Fruit fly (Drosophila melanogaster) whole organism, prepupa: Measurements from ENCODE around the gene CG31207.

Experiments used
- CG10631 ChIP-seq: fragments of 200-800 bp; sonication (Bioruptor generic); optimal IDR thresholded peaks from 2 replicates; lab custom pipeline; 2016; ENCODE audit warnings: missing biosample characterization, missing genetic modification characterization
- CG10669 ChIP-seq: fragments of 200-800 bp; sonication (Bioruptor generic); optimal IDR thresholded peaks from 3 replicates; lab custom pipeline; 2018; ENCODE audit warnings: missing biosample characterization, mild to moderate bottlenecking, missing genetic modification characterization, moderate library complexity
- CG11762 ChIP-seq: fragments of 200-800 bp; sonication (Bioruptor generic); optimal IDR thresholded peaks from 3 replicates; lab custom pipeline; 2016; ENCODE audit warnings: missing biosample characterization, missing genetic modification characterization; ENCODE audit not compliant: insufficient read depth
- CG15336 ChIP-seq: fragments of 200-800 bp; sonication (Bioruptor generic); IDR thresholded peaks from 2 replicates; pipeline ENCODE4 v1.3.6; 2022; ENCODE audit warnings: missing biosample characterization, missing genetic modification characterization
- CG1621 ChIP-seq: fragments of 200-800 bp; sonication (Bioruptor generic); optimal IDR thresholded peaks from 3 replicates; lab custom pipeline; 2018; ENCODE audit warnings: missing biosample characterization, mild to moderate bottlenecking, missing genetic modification characterization
- CG16779 ChIP-seq: fragments of 200-800 bp; sonication (Bioruptor generic); optimal IDR thresholded peaks from 3 replicates; lab custom pipeline; 2017; ENCODE audit warnings: missing biosample characterization, mild to moderate bottlenecking, missing genetic modification characterization
- CG31627 ChIP-seq: fragments of 200-800 bp; sonication (Bioruptor generic); optimal IDR thresholded peaks from 3 replicates; lab custom pipeline; 2016; ENCODE audit warnings: missing biosample characterization, missing genetic modification characterization
- CG6163 ChIP-seq: fragments of 200-800 bp; sonication (Bioruptor generic); IDR thresholded peaks from 3 replicates; pipeline ENCODE4 v1.3.6; 2022; ENCODE audit warnings: missing biosample characterization, missing genetic modification characterization
- CG6276 ChIP-seq: fragments of 200-800 bp; sonication (Bioruptor generic); optimal IDR thresholded peaks from 2 replicates; lab custom pipeline; 2017; ENCODE audit warnings: missing biosample characterization, mild to moderate bottlenecking, missing genetic modification characterization
- CG6808 ChIP-seq: fragments of 200-800 bp; sonication (Bioruptor generic); optimal IDR thresholded peaks from 3 replicates; lab custom pipeline; 2017; ENCODE audit warnings: missing biosample characterization, missing genetic modification characterization, mild to moderate bottlenecking, moderate library complexity, missing genetic modification reagents
- CG8119 ChIP-seq: fragments of 200-800 bp; sonication (Bioruptor generic); IDR thresholded peaks from 3 replicates; pipeline ENCODE4 v1.3.6; 2022; ENCODE audit warnings: missing biosample characterization, missing genetic modification characterization
- CG9139 ChIP-seq: fragments of 200-800 bp; sonication (Bioruptor generic); optimal IDR thresholded peaks from 3 replicates; lab custom pipeline; 2017; ENCODE audit warnings: missing biosample characterization, mild to moderate bottlenecking, missing genetic modification characterization
- Eip75B ChIP-seq: fragments of 200-800 bp; sonication (Bioruptor generic); optimal IDR thresholded peaks from 3 replicates; lab custom pipeline; 2016; ENCODE audit warnings: missing biosample characterization, missing genetic modification characterization
- Eip78C ChIP-seq: fragments of 200-800 bp; sonication (Bioruptor generic); peaks from one replicate; lab custom pipeline; 2016; ENCODE audit warnings: missing biosample characterization, missing genetic modification characterization
- Eip93F ChIP-seq: fragments of 200-800 bp; sonication (Bioruptor generic); optimal IDR thresholded peaks from 2 replicates; lab custom pipeline; 2016; ENCODE audit warnings: missing biosample characterization, mild to moderate bottlenecking, missing genetic modification characterization
- Ets21C ChIP-seq: fragments of 200-800 bp; sonication (Bioruptor generic); optimal IDR thresholded peaks from 3 replicates; lab custom pipeline; 2016; ENCODE audit warnings: missing biosample characterization, missing genetic modification characterization
- Gug ChIP-seq: fragments of 200-800 bp; sonication (Bioruptor generic); IDR thresholded peaks from 2 replicates; pipeline ENCODE4 v1.3.6; 2022; ENCODE audit warnings: missing biosample characterization, missing genetic modification characterization
- Hr38 ChIP-seq: sonication (Bioruptor generic); optimal IDR thresholded peaks from 2 replicates; lab custom pipeline; 2016; ENCODE audit warnings: missing biosample characterization, missing genetic modification characterization
- Hr39 ChIP-seq: fragments of 200-800 bp; sonication (Bioruptor generic); optimal IDR thresholded peaks from 2 replicates; lab custom pipeline; 2016; ENCODE audit warnings: missing biosample characterization, missing genetic modification characterization
- Hr4 ChIP-seq: fragments of 200-800 bp; sonication (Bioruptor generic); optimal IDR thresholded peaks from 3 replicates; lab custom pipeline; 2016; ENCODE audit warnings: missing biosample characterization, missing genetic modification characterization
- Lpt ChIP-seq: fragments of 200-800 bp; sonication (Bioruptor generic); optimal IDR thresholded peaks from 3 replicates; lab custom pipeline; 2016; ENCODE audit warnings: missing biosample characterization, missing genetic modification characterization
- Met ChIP-seq: fragments of 200-800 bp; sonication (Bioruptor generic); optimal IDR thresholded peaks from 3 replicates; lab custom pipeline; 2016; ENCODE audit warnings: missing biosample characterization, missing genetic modification characterization
- OdsH ChIP-seq: fragments of 200-800 bp; sonication (Bioruptor generic); optimal IDR thresholded peaks from 3 replicates; lab custom pipeline; 2016; ENCODE audit warnings: missing biosample characterization, missing genetic modification characterization
- Smox ChIP-seq: fragments of 200-800 bp; sonication (Bioruptor generic); optimal IDR thresholded peaks from 3 replicates; lab custom pipeline; 2016; ENCODE audit warnings: missing biosample characterization, missing genetic modification characterization
- Sox102F ChIP-seq: fragments of 200-800 bp; sonication (Bioruptor generic); optimal IDR thresholded peaks from 2 replicates; lab custom pipeline; 2016; ENCODE audit warnings: missing biosample characterization, mild to moderate bottlenecking, missing genetic modification characterization
- Sox14 ChIP-seq: fragments of 200-800 bp; sonication (Bioruptor generic); optimal IDR thresholded peaks from 3 replicates; lab custom pipeline; 2016; ENCODE audit warnings: missing biosample characterization, missing genetic modification characterization
- Sox15 ChIP-seq: fragments of 200-800 bp; sonication (Bioruptor generic); optimal IDR thresholded peaks from 3 replicates; lab custom pipeline; 2016; ENCODE audit warnings: missing biosample characterization, missing genetic modification characterization
- achi ChIP-seq: fragments of 200-800 bp; sonication (Bioruptor generic); optimal IDR thresholded peaks from 3 replicates; lab custom pipeline; 2016; ENCODE audit warnings: missing biosample characterization, missing genetic modification characterization
- acj6 ChIP-seq: fragments of 200-800 bp; sonication (Bioruptor generic); optimal IDR thresholded peaks from 3 replicates; lab custom pipeline; 2016; ENCODE audit warnings: missing biosample characterization, missing genetic modification characterization
- dac ChIP-seq: fragments of 200-800 bp; sonication (Bioruptor generic); optimal IDR thresholded peaks from 2 replicates; lab custom pipeline; 2017; ENCODE audit warnings: missing biosample characterization, mild to moderate bottlenecking, missing genetic modification characterization
- dsx ChIP-seq: fragments of 200-800 bp; optimal IDR thresholded peaks from 3 replicates; lab custom pipeline; 2019; ENCODE audit warnings: missing biosample characterization, mild to moderate bottlenecking, missing genetic modification characterization, moderate library complexity; ENCODE audit not compliant: poor library complexity, severe bottlenecking
- eg ChIP-seq: fragments of 200-800 bp; sonication (Bioruptor generic); IDR thresholded peaks from 3 replicates; pipeline ENCODE4 v1.3.6; 2022; ENCODE audit warnings: missing biosample characterization, missing genetic modification characterization
- fd59A ChIP-seq: fragments of 200-800 bp; sonication (Bioruptor generic); optimal IDR thresholded peaks from 2 replicates; lab custom pipeline; 2017; ENCODE audit warnings: missing biosample characterization, mild to moderate bottlenecking, missing genetic modification characterization, missing genetic modification reagents
- fd85E ChIP-seq: fragments of 200-800 bp; sonication (Bioruptor generic); optimal IDR thresholded peaks from 3 replicates; lab custom pipeline; 2016; ENCODE audit warnings: missing biosample characterization, missing genetic modification characterization
- fkh ChIP-seq: fragments of 200-800 bp; sonication (Bioruptor generic); optimal IDR thresholded peaks from 3 replicates; lab custom pipeline; 2017; ENCODE audit warnings: missing biosample characterization, mild to moderate bottlenecking, missing genetic modification characterization, moderate library complexity
- lz ChIP-seq: fragments of 200-800 bp; sonication (Bioruptor generic); optimal IDR thresholded peaks from 3 replicates; lab custom pipeline; 2016; ENCODE audit warnings: missing biosample characterization, missing genetic modification characterization
- salr ChIP-seq, 2 experiments: fragments of 200-800 bp; sonication (Bioruptor generic); optimal IDR thresholded peaks; 3 replicates each; lab custom pipeline; 2016 to 2018; ENCODE audit warnings: missing biosample characterization in 2 of 2, missing genetic modification characterization in 2 of 2, mild to moderate bottlenecking in 1 of 2
- spab ChIP-seq: fragments of 200-800 bp; sonication (Bioruptor generic); optimal IDR thresholded peaks from 2 replicates; lab custom pipeline; 2017; ENCODE audit warnings: missing biosample characterization, mild to moderate bottlenecking, missing genetic modification characterization, missing genetic modification reagents
- ss ChIP-seq, 2 experiments: fragments of 200-800 bp; sonication (Bioruptor generic); optimal IDR thresholded peaks; 2 replicates in 1 of 2; 3 replicates in 1 of 2; lab custom pipeline; 2017 to 2018; ENCODE audit warnings: mild to moderate bottlenecking in 2 of 2, missing biosample characterization in 2 of 2, missing genetic modification characterization in 2 of 2, moderate library complexity in 1 of 2
- svp ChIP-seq: fragments of 200-800 bp; sonication (Bioruptor generic); peaks from one replicate; lab custom pipeline; 2016; ENCODE audit warnings: missing biosample characterization, missing genetic modification characterization
- vri ChIP-seq: fragments of 200-800 bp; sonication (Bioruptor generic); optimal IDR thresholded peaks from 3 replicates; lab custom pipeline; 2016; ENCODE audit warnings: missing biosample characterization, mild to moderate bottlenecking, missing genetic modification characterization

CG31207 gene

DNA sequence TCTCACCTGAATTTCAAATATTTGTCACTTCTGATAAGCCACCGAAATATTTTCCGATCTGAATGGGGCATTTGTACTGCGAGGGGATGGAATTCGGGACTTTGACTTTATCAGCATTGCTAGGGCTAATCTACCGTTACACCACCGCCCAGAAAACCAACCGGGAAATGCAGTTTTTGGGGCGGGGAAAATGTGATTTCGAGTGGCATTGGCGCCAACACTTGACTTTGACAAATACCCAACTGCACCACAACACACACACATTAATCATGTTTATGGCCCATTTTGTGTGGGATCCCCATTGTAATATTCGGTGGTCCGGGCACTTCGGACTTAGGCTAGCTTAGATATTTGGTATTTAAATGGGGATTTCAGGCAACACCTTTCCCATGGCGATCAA, 32.1 kb upstream of the CG31207 start:
- TF ChIP-seq CG6163 (GFP tag; lab: Robert Waterston, UW) (no peak), Sox14 (GFP tag; lab: Kevin White, UChicago) (no peak), Smox (GFP tag; lab: Kevin White, UChicago) (no peak), achi (no peak), dac (GFP tag; lab: Kevin White, UChicago) (no peak)

DNA sequence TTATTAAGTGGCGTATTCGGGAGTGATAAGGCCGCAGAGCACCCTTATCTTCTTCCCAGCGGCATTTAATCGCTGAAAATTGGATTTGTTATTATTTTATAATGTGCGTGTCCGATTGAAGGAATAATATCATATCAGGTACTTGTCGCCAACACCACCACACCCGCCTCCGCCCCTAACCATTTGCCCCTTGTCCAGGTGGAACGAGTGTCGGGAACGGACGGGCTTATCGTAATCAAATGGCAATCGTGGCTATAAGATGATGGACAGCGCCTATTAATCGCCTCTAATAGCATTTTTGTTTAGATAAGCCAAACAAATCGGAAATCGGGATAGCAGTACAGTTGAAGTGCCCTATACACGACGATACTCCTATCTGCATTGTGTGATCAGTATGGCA, 31.4 kb upstream of the CG31207 start:
- TF ChIP-seq lz (GFP tag; lab: Kevin White, UChicago): no peak
- TF ChIP-seq Gug (GFP tag; lab: Robert Waterston, UW): no peak
- no peak for TF ChIP-seq achi
- peak; percentile 42 for TF ChIP-seq vri (GFP tag; lab: Kevin White, UChicago)

DNA sequence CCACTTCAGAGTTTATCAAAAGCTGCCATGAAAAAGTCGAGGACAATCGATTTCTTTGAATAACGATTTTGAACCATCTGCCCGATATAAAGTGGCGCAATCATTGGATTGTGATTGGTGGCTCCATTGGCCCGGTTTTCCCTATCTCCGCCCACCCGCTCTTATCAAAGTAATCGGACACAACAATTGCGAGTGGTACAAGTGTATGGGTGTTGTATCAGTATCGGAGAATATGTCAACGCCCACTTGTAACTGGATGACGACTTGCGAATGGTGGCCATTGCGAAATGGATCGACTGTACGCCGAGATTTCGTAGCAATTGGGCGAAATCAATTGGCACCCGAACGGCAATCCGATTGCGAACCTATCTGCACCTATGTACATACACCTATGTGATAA, 30.8 kb upstream of the CG31207 start:
- TF ChIP-seq Lpt (no peak), eg (GFP tag; lab: Robert Waterston, UW) (no peak), Gug (GFP tag; lab: Robert Waterston, UW) (no peak), CG10631 (no peak), ss (GFP tag; optimal IDR thresholded peaks at IDR 0.05; lab: Kevin White, UChicago) (no peak), Hr39 (GFP tag; lab: Kevin White, UChicago) (no peak), dsx (no peak), OdsH (GFP tag; lab: Kevin White, UChicago) (no peak), CG9139 (GFP tag; lab: Kevin White, UChicago) (no peak), salr (GFP tag; optimal IDR thresholded peaks at IDR 0.05; lab: Kevin White, UChicago) (no peak), acj6 (GFP tag; lab: Kevin White, UChicago) (no peak), Hr4 (GFP tag; lab: Kevin White, UChicago) (no peak), Ets21C (GFP tag; lab: Kevin White, UChicago) (no peak), Met (GFP tag; lab: Kevin White, UChicago) (no peak), fkh (GFP tag; lab: Kevin White, UChicago) (no peak), CG1621 (tag; lab: Kevin White, UChicago) (no peak)
- TF ChIP-seq, all 60 proteins: peak for 0

DNA sequence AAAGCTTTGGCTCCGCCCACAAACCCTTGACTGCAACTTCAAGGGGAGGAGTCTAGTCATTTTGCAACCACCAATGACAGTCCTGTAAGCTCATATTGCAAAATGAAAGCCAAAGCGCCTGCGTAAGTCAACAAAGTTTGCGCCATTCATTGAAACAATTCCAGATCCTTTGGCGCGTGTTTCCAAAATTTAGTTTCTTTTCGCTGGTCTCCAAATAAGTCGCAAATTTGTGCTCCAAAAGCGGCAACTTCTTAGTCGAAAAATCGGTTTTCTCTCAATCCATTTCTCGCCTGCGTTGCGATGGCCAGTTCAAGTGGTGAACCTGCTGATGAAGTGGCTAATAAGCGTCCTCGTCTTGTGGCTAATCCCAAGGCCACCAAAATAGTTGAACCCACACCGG, 26.9 kb upstream of the CG31207 start, which contains the start of gene dmrt93B:
Gene dmrt93B (plus strand): TSS at position 301 of the 400 bp plus-strand sequence.
- no peak for TF ChIP-seq fd59A (GFP tag; lab: Kevin White, UChicago)
- no peak for TF ChIP-seq CG6163 (GFP tag; lab: Robert Waterston, UW)
- no peak for TF ChIP-seq CG9139 (GFP tag; lab: Kevin White, UChicago)
- TF ChIP-seq vri (GFP tag; lab: Kevin White, UChicago): no peak
- TF ChIP-seq Hr38 (GFP tag; lab: Kevin White, UChicago): no peak
- TF ChIP-seq CG1621 (tag; lab: Kevin White, UChicago): no peak
- TF ChIP-seq CG8119 (GFP tag; lab: Robert Waterston, UW): no peak
- TF ChIP-seq achi: no peak
- TF ChIP-seq Sox15 (GFP tag; lab: Kevin White, UChicago): no peak
- no peak for TF ChIP-seq Lpt
- no peak for TF ChIP-seq fd85E
- no peak for TF ChIP-seq CG16779 (tag; lab: Kevin White, UChicago)
- TF ChIP-seq dsx: no peak
- no peak for TF ChIP-seq CG10669
- no peak for TF ChIP-seq svp (GFP tag; lab: Kevin White, UChicago)

DNA sequence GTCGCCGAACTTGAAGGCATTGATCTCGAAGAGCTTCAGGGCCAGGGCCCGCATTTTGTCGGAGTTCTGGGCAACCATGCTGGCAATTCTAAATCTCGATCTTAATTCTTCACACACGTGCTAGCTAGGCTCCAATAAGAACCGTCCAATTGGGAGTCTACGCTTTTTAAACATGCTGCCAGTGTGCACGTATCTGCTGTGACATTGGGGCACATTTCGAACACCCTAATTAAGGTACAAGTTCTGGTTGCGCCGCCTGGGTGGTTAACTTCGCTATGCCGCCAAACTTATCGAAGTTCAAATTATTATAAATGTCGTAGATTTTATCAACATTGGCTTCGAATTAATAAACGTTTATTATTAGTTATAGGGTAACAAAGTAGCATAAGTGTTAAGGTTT, 26.3 kb upstream of the CG31207 start, which contains the start of gene r-l:
Gene r-l (minus strand): TSS at position 179 of the 400 bp plus-strand sequence.
- TF ChIP-seq acj6 (GFP tag; lab: Kevin White, UChicago) (no peak), Sox15 (GFP tag; lab: Kevin White, UChicago) (no peak), Hr4 (GFP tag; lab: Kevin White, UChicago) (no peak), CG31627 (GFP tag; lab: Kevin White, UChicago) (no peak), CG6276 (no peak), CG15336 (GFP tag; lab: Robert Waterston, UW) (no peak), Eip93F (GFP tag; lab: Kevin White, UChicago) (no peak), Eip75B (GFP tag; lab: Kevin White, UChicago) (no peak), Hr38 (GFP tag; lab: Kevin White, UChicago) (no peak), achi (no peak), CG6808 (no peak), spab (GFP tag; lab: Kevin White, UChicago) (no peak), Sox102F (GFP tag; lab: Kevin White, UChicago) (no peak), fd59A (GFP tag; lab: Kevin White, UChicago) (no peak), CG8119 (GFP tag; lab: Robert Waterston, UW) (no peak), OdsH (GFP tag; lab: Kevin White, UChicago) (no peak), Eip78C (no peak), CG11762 (GFP tag; lab: Kevin White, UChicago) (no peak)
- TF ChIP-seq, all 60 proteins: peak for 0
